Worm (Caenorhabditis elegans) whole organism, young adult: ENCODE measurements around the gene sbsp-1.

ENCODE experiments used
- B0261.1 ChIP-seq: sonication (generic microtip); optimal IDR thresholded peaks from 2 replicates; lab custom pipeline; 2016; ENCODE audit warnings: mild to moderate bottlenecking, missing genetic modification characterization, moderate library complexity, missing compliant biosample characterization
- C06A6.2 ChIP-seq: fragments of 200-800 bp; sonication (Bioruptor generic); conservative IDR thresholded peaks from 2 replicates; pipeline ENCODE4 v1.3.6; 2022; ENCODE audit warnings: missing genetic modification characterization, missing compliant biosample characterization
- F49E8.2 ChIP-seq: sonication (generic microtip); optimal IDR thresholded peaks from 3 replicates; lab custom pipeline; 2017; ENCODE audit warnings: missing genetic modification characterization, mild to moderate bottlenecking, missing compliant biosample characterization, antibody characterized with exemption, moderate library complexity; ENCODE audit not compliant: insufficient read depth
- K12H6.12 ChIP-seq: fragments of 200-800 bp; sonication (Bioruptor generic); optimal IDR thresholded peaks from 2 replicates; lab custom pipeline; 2018; ENCODE audit warnings: mild to moderate bottlenecking, missing genetic modification characterization, missing compliant biosample characterization
- T07F8.4 ChIP-seq: sonication (generic microtip); optimal IDR thresholded peaks from 2 replicates; lab custom pipeline; 2016; ENCODE audit warnings: mild to moderate bottlenecking, missing genetic modification characterization, moderate library complexity, missing compliant biosample characterization
- akir-1 ChIP-seq: fragments of 200-800 bp; sonication (Bioruptor generic); optimal IDR thresholded peaks from 2 replicates; lab custom pipeline; 2018; ENCODE audit warnings: mild to moderate bottlenecking, missing genetic modification characterization, moderate library complexity, missing compliant biosample characterization
- egl-18 ChIP-seq: fragments of 200-800 bp; sonication (Bioruptor generic); IDR thresholded peaks from 2 replicates; pipeline ENCODE4 v1.3.6; 2022; ENCODE audit warnings: missing genetic modification reagents, missing genetic modification characterization, missing compliant biosample characterization
- lin-26 ChIP-seq: fragments of 200-800 bp; sonication (Bioruptor generic); IDR thresholded peaks from 2 replicates; pipeline ENCODE4 v1.3.6; 2022; ENCODE audit warnings: missing genetic modification reagents, missing genetic modification characterization, missing compliant biosample characterization
- lin-35 ChIP-seq, 3 experiments: fragments of 150-350 bp in 2 of 3; sonication (generic microtip) in 1 of 3; optimal IDR thresholded peaks; 2 replicates each; lab custom pipeline; 2014 to 2018; ENCODE audit warnings: missing biosample characterization in 3 of 3, missing genetic modification characterization in 3 of 3, missing genetic modification reagents in 3 of 3
- mel-28 ChIP-seq: sonication (generic microtip); optimal IDR thresholded peaks from 2 replicates; lab custom pipeline; 2016; ENCODE audit warnings: borderline replicate concordance, mild to moderate bottlenecking, missing genetic modification characterization, missing compliant biosample characterization
- unc-130 ChIP-seq: sonication (generic microtip); optimal IDR thresholded peaks from 2 replicates; lab custom pipeline; 2016; ENCODE audit warnings: missing genetic modification reagents, missing genetic modification characterization, missing compliant biosample characterization
- unc-62 ChIP-seq: fragments of 150-350 bp; optimal IDR thresholded peaks from 2 replicates; lab custom pipeline; 2014; ENCODE audit warnings: missing biosample characterization, missing genetic modification reagents, missing genetic modification characterization

ce11 chrIII:10819257-10819656 is 13.5 kb upstream of the sbsp-1 start:
- TF ChIP-seq egl-18 (GFP tag; lab: Robert Waterston, UW) (no peak), unc-62 (GFP tag; lab: Kevin White, UChicago) (no peak), F49E8.2 (tag; lab: Kevin White, UChicago) (no peak), K12H6.12 (tag; lab: Kevin White, UChicago) (no peak), B0261.1 (tag; lab: Kevin White, UChicago) (no peak), mel-28 (tag; lab: Kevin White, UChicago) (no peak), lin-35 (GFP tag; optimal IDR thresholded peaks at IDR 0.05; lab: Kevin White, UChicago) (no peak), C06A6.2 (no peak), unc-130 (GFP tag; lab: Kevin White, UChicago) (no peak), akir-1 (no peak), lin-26 (GFP tag; lab: Robert Waterston, UW) (0 out of 2 replicates have a peak, but pooled peaks have one; percentile 8), T07F8.4 (tag; lab: Kevin White, UChicago) (no peak)
